Worm (Caenorhabditis elegans) whole organism, late embryonic: ENCODE data around the gene srh-46.

Experiments
- ceh-9 ChIP-seq: sonication (generic microtip); optimal IDR thresholded peaks from 2 replicates; lab custom pipeline; 2016; ENCODE audit warnings: mild to moderate bottlenecking, missing genetic modification characterization, inconsistent platforms, missing compliant biosample characterization
- hlh-13 ChIP-seq: fragments of 200-800 bp; sonication (Bioruptor generic); optimal IDR thresholded peaks from 2 replicates; lab custom pipeline; 2018; ENCODE audit warnings: mild to moderate bottlenecking, missing genetic modification characterization, missing compliant biosample characterization
- hlh-30 ChIP-seq: sonication (generic microtip); optimal IDR thresholded peaks from 2 replicates; lab custom pipeline; 2017; ENCODE audit warnings: antibody characterized with exemption, missing genetic modification characterization, missing compliant biosample characterization; ENCODE audit not compliant: insufficient read depth
- nfya-1 ChIP-seq: sonication (generic microtip); optimal IDR thresholded peaks from 2 replicates; lab custom pipeline; 2017; ENCODE audit warnings: missing genetic modification characterization, mild to moderate bottlenecking, missing compliant biosample characterization, antibody characterized with exemption, moderate library complexity
- pag-3 ChIP-seq: sonication (generic microtip); optimal IDR thresholded peaks from 2 replicates; lab custom pipeline; 2016; ENCODE audit warnings: missing compliant biosample characterization, missing genetic modification characterization, borderline replicate concordance
- ttx-3 ChIP-seq: sonication (generic microtip); optimal IDR thresholded peaks from 2 replicates; lab custom pipeline; 2016; ENCODE audit warnings: missing genetic modification reagents, missing genetic modification characterization, missing compliant biosample characterization

ce11 chrV:11268791-11269190 is 33.9 kb downstream of the srh-46 start, which contains the start of gene str-115:
- TF ChIP-seq ttx-3 = no peak
- TF ChIP-seq pag-3 = no peak
- TF ChIP-seq nfya-1 (tag; lab: Kevin White, UChicago) = no peak
- TF ChIP-seq ceh-9 = no peak
- TF ChIP-seq hlh-13 (GFP tag; lab: Kevin White, UChicago) = no peak
- TF ChIP-seq hlh-30 (tag; lab: Kevin White, UChicago) = no peak
